Worm (Caenorhabditis elegans): ENCODE results near the gene T13C5.7.

T13C5.7 gene

ce11 chrX:6177944-6178566, 2.3 kb upstream of the T13C5.7 start, which contains the start of the genes T25B2.4 and T13C5.3:
T25B2.4 (plus strand) TSS chrX:6178244.
T13C5.3 (plus strand) TSS chrX:6178516.
- TF ChIP-seq ceh-43 (GFP tag; optimal IDR thresholded peaks at IDR 0.05) (no peak), M03D4.4 (tag; optimal IDR thresholded peaks at IDR 0.05) (no peak), ces-1 (GFP tag; optimal IDR thresholded peaks at IDR 0.05) (no peak), mls-2 (tag; optimal IDR thresholded peaks at IDR 0.05) (no peak), nhr-2 (tag; optimal IDR thresholded peaks at IDR 0.05) (no peak), elt-3 (tag; optimal IDR thresholded peaks at IDR 0.05) (no peak), pha-4 (tag; optimal IDR thresholded peaks at IDR 0.05) (no peak), blmp-1 (tag; optimal IDR thresholded peaks at IDR 0.05) (no peak), hlh-1 (tag; optimal IDR thresholded peaks at IDR 0.05) (no peak), bed-3 (GFP tag; optimal IDR thresholded peaks at IDR 0.05) (no peak), cnd-1 (tag; optimal IDR thresholded peaks at IDR 0.05) (no peak), elt-1 (tag; optimal IDR thresholded peaks at IDR 0.05; ENCODE audit: borderline replicate concordance, insufficient read depth) (no peak)

- TF ChIP-seq blmp-1 (tag; optimal IDR thresholded peaks at IDR 0.05) (peak; percentile 73), cnd-1 (tag; optimal IDR thresholded peaks at IDR 0.05) (no peak)
Measured at ce11 chrX:6178989-6179388, 1.4 kb upstream of the T13C5.7 start.

ce11 chrX:6184709-6185108, 4.3 kb downstream of the T13C5.7 start, which contains the start of gene T13C5.2:
T13C5.2 (plus strand) TSS chrX:6185009.
- TF ChIP-seq ztf-11 (tag; optimal IDR thresholded peaks at IDR 0.05) (no peak), elt-1 (tag; optimal IDR thresholded peaks at IDR 0.05; ENCODE audit: borderline replicate concordance, insufficient read depth) (no peak), snpc-4 (tag; optimal IDR thresholded peaks at IDR 0.05) (no peak), ceh-39 (tag; optimal IDR thresholded peaks at IDR 0.05) (no peak), mep-1 (tag; optimal IDR thresholded peaks at IDR 0.05) (no peak), elt-3 (tag; optimal IDR thresholded peaks at IDR 0.05) (no peak), pha-4 (tag; optimal IDR thresholded peaks at IDR 0.05) (no peak), lin-13 (tag; optimal IDR thresholded peaks at IDR 0.05) (no peak), cnd-1 (tag; optimal IDR thresholded peaks at IDR 0.05) (no peak), hlh-1 (tag; optimal IDR thresholded peaks at IDR 0.05) (no peak), lin-32 (GFP tag; optimal IDR thresholded peaks at IDR 0.05) (no peak)

ce11 chrX:6187848-6188247, 7.5 kb downstream of the T13C5.7 start, which contains the start of gene T13C5.10:
T13C5.10 (plus strand) TSS chrX:6188148.
- TF ChIP-seq blmp-1 (tag; optimal IDR thresholded peaks at IDR 0.05) (no peak), flh-1 (GFP tag; optimal IDR thresholded peaks at IDR 0.05) (no peak), nhr-2 (tag; optimal IDR thresholded peaks at IDR 0.05) (no peak), pha-4 (tag; optimal IDR thresholded peaks at IDR 0.05) (no peak), mls-2 (tag; optimal IDR thresholded peaks at IDR 0.05) (no peak), lin-13 (tag; optimal IDR thresholded peaks at IDR 0.05) (no peak), nhr-76 (tag; optimal IDR thresholded peaks at IDR 0.05) (no peak), tbx-8 (GFP tag; optimal IDR thresholded peaks at IDR 0.05) (no peak)

- no peak for TF ChIP-seq ztf-11 (tag; optimal IDR thresholded peaks at IDR 0.05)
- TF ChIP-seq lin-32 (GFP tag; optimal IDR thresholded peaks at IDR 0.05), result no peak
- TF ChIP-seq M03D4.4 (tag; optimal IDR thresholded peaks at IDR 0.05), result no peak
- no peak for TF ChIP-seq ham-2 (GFP tag; optimal IDR thresholded peaks at IDR 0.05)
- TF ChIP-seq flh-1 (GFP tag; optimal IDR thresholded peaks at IDR 0.05), result no peak
- TF ChIP-seq blmp-1 (tag; optimal IDR thresholded peaks at IDR 0.05), result no peak
- no peak for TF ChIP-seq drap-1 (GFP tag; optimal IDR thresholded peaks at IDR 0.05)
- no peak for TF ChIP-seq bed-3 (GFP tag; optimal IDR thresholded peaks at IDR 0.05)
- no peak for TF ChIP-seq unc-39 (tag; optimal IDR thresholded peaks at IDR 0.05)
- no peak for TF ChIP-seq nhr-76 (tag; optimal IDR thresholded peaks at IDR 0.05)
- TF ChIP-seq mep-1 (tag; optimal IDR thresholded peaks at IDR 0.05), result no peak
- TF ChIP-seq unc-62 (GFP tag; optimal IDR thresholded peaks at IDR 0.05), result no peak
Measured at ce11 chrX:6189955-6190354, 9.6 kb downstream of the T13C5.7 start, which contains the start of gene T13C5.9. T13C5.9 (plus strand) TSS chrX:6190255.

ce11 chrX:6194191-6194724, 13.9 kb downstream of the T13C5.7 start, which contains the start of gene ceh-54:
ceh-54 (minus strand) TSS chrX:6194241.
- TF ChIP-seq sem-2 (GFP tag; optimal IDR thresholded peaks at IDR 0.05), result no peak
- TF ChIP-seq mab-5 (tag; optimal IDR thresholded peaks at IDR 0.05), result no peak
- no peak for TF ChIP-seq ces-1 (GFP tag; optimal IDR thresholded peaks at IDR 0.05)
- no peak for TF ChIP-seq ceh-83 (GFP tag; optimal IDR thresholded peaks at IDR 0.05)
- no peak for TF ChIP-seq ceh-43 (GFP tag; optimal IDR thresholded peaks at IDR 0.05)
- TF ChIP-seq sptf-1 (tag; optimal IDR thresholded peaks at IDR 0.05), result no peak
